Fruit fly (Drosophila melanogaster): ENCODE data around the gene CG14301.

CG14301 gene

DNA sequence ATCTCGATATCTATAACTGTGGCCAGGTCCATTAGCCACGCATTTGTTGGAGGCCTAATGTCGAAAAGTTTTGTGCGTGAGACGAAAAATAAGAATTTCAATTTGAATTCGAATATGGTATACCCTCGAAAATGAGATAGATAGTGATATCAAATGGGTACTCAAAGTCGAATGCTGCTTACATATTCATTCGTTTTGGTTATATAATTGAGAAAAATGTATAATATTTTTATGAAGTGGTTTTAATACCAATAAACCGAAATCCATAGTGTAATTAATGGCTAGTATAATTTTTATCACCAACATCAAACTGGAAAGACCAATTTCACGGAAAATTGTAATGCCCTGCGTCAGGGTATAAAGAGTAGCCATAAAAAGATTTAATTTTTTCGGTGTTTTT, 8.2 kb downstream of the CG14301 start (continued):
- TF ChIP-seq oc (tag; optimal IDR thresholded peaks at IDR 0.05) (peak; percentile 6), CG32767 (GFP tag; IDR thresholded peaks at IDR 0.05) (no peak), CG2712 (tag; optimal IDR thresholded peaks at IDR 0.05) (no peak), CG8359 (GFP tag; optimal IDR thresholded peaks at IDR 0.05; ENCODE audit: borderline replicate concordance) (no peak), CG11504 (tag; optimal IDR thresholded peaks at IDR 0.05) (peak; percentile 57)

DNA sequence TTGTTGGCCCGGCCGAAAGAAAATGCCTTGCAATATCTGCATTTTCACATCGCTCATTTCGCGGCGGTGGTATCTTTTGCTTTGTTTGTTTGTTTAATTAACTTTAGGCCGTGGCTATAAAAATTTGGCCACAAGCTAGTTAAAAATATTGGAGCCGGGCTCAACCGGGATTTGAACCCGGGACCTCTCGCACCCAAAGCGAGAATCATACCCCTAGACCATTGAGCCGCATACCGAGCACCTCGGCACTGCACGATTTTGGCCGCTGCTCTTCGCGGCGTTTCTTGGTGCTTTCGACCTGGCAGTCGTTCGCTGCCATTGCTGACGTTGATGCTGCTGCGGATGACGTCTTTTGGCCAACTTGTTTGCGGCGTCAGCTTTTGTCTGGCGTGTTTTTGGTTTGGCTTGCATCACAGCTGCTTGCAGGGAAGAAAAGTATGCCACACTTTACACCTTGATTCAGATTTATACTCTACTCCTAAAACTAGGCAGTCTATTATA, 12.9 kb downstream of the CG14301 start:
- TF ChIP-seq Adf1 (GFP tag; IDR thresholded peaks at IDR 0.05): 0 out of 2 replicates have a peak, but pooled peaks have one; percentile 27
- TF ChIP-seq amos (GFP tag; IDR thresholded peaks at IDR 0.05; ENCODE audit: partially characterized antibody): peak; percentile 55; the same call in 1 of the 2 replicates
- TF ChIP-seq CG14860 (GFP tag; IDR thresholded peaks at IDR 0.05; ENCODE audit: partially characterized antibody): peak; percentile 70
- TF ChIP-seq CTCF (GFP tag; optimal IDR thresholded peaks at IDR 0.05): peak; percentile 66
- no peak for TF ChIP-seq CG16815 (GFP tag; optimal IDR thresholded peaks at IDR 0.05)
- no peak for TF ChIP-seq CG10979 (tag; optimal IDR thresholded peaks at IDR 0.05)
- TF ChIP-seq hb (GFP tag; IDR thresholded peaks at IDR 0.05; ENCODE audit: partially characterized antibody): peak; percentile 54; the same call in 2 of the 3 replicates
- TF ChIP-seq knrl (GFP tag; IDR thresholded peaks at IDR 0.05; ENCODE audit: partially characterized antibody): peak; percentile 44
- peak; percentile 34 for TF ChIP-seq Atf3 (GFP tag; optimal IDR thresholded peaks at IDR 0.05)
- peak; percentile 40; the same call in 2 of the 3 replicates for TF ChIP-seq CG16813 (GFP tag; IDR thresholded peaks at IDR 0.05; ENCODE audit: partially characterized antibody)
- TF ChIP-seq nom (GFP tag; optimal IDR thresholded peaks at IDR 0.05): peak; percentile 12
- TF ChIP-seq Opbp (GFP tag; IDR thresholded peaks at IDR 0.05; ENCODE audit: partially characterized antibody): peak; percentile 66; the same call in 2 of the 3 replicates
- no peak for TF ChIP-seq CG12942 (GFP tag; optimal IDR thresholded peaks at IDR 0.05)
- TF ChIP-seq CG14014 (GFP tag; IDR thresholded peaks at IDR 0.05): 0 out of 2 replicates have a peak, but pooled peaks have one; percentile 8
- TF ChIP-seq CG13287 (GFP tag; IDR thresholded peaks at IDR 0.05; ENCODE audit: partially characterized antibody): peak; percentile 43; the same call in 1 of the 2 replicates
- TF ChIP-seq Sry-δ (GFP tag; optimal IDR thresholded peaks at IDR 0.05): no peak
- TF ChIP-seq CG42726 (GFP tag; IDR thresholded peaks at IDR 0.05; ENCODE audit: partially characterized antibody): 0 out of 2 replicates have a peak, but pooled peaks have one; percentile 21
- peak in 1 of 2 experiments; percentile 62 for TF ChIP-seq Hr78 (GFP tag; optimal IDR thresholded peaks at IDR 0.05)
- TF ChIP-seq CG12769 (tag; optimal IDR thresholded peaks at IDR 0.05): peak; percentile 59
- TF ChIP-seq CG6175 (GFP tag; IDR thresholded peaks at IDR 0.05): peak; percentile 43; the same call in 1 of the 3 replicates
- TF ChIP-seq Dll (GFP tag; IDR thresholded peaks at IDR 0.05; ENCODE audit: partially characterized antibody): peak; percentile 60; the same call in 3 of the 4 replicates
- peak; percentile 74 for TF ChIP-seq ato (GFP tag; IDR thresholded peaks at IDR 0.05; ENCODE audit: partially characterized antibody)
- peak; percentile 78 for TF ChIP-seq HLH4C (GFP tag; IDR thresholded peaks at IDR 0.05; ENCODE audit: partially characterized antibody)
- TF ChIP-seq CG5180 (GFP tag; optimal IDR thresholded peaks at IDR 0.05): peak; percentile 57
- peak; percentile 98 for TF ChIP-seq Bdp1 (GFP tag; optimal IDR thresholded peaks at IDR 0.05)
- peak; percentile 61 for TF ChIP-seq Bgb (GFP tag; IDR thresholded peaks at IDR 0.05; ENCODE audit: partially characterized antibody)
- no peak for TF ChIP-seq vnd (GFP tag; IDR thresholded peaks at IDR 0.05; ENCODE audit: partially characterized antibody)
- peak; percentile 89 for TF ChIP-seq sens (GFP tag)
- peak in 1 of 2 experiments; percentile 47 for TF ChIP-seq Pdp1 (GFP tag; optimal IDR thresholded peaks at IDR 0.05)
- peak; percentile 56; the same call in 2 of the 3 replicates for TF ChIP-seq CG7963 (GFP tag; IDR thresholded peaks at IDR 0.05; ENCODE audit: partially characterized antibody)
- peak; percentile 81 for TF ChIP-seq CG6791 (GFP tag; IDR thresholded peaks at IDR 0.05; ENCODE audit: partially characterized antibody)
- TF ChIP-seq gce (GFP tag; IDR thresholded peaks at IDR 0.05): peak; percentile 36; the same call in 1 of the 3 replicates
- peak; percentile 65; the same call in 1 of the 2 replicates for TF ChIP-seq Awh (GFP tag; IDR thresholded peaks at IDR 0.05)
- TF ChIP-seq sna (GFP tag; IDR thresholded peaks at IDR 0.05; ENCODE audit: partially characterized antibody): peak; percentile 60; the same call in 1 of the 2 replicates
- TF ChIP-seq Trl (optimal IDR thresholded peaks at IDR 0.05): no peak
- no peak for TF ChIP-seq Trl (GFP tag; optimal IDR thresholded peaks at IDR 0.05)
- TF ChIP-seq Scr (GFP tag; IDR thresholded peaks at IDR 0.05; ENCODE audit: partially characterized antibody): peak; percentile 57; the same call in 1 of the 2 replicates
- TF ChIP-seq Dbx (GFP tag; IDR thresholded peaks at IDR 0.05): no peak
- no peak for TF ChIP-seq CG10147 (GFP tag; optimal IDR thresholded peaks at IDR 0.05)
- peak; percentile 62 for TF ChIP-seq nerfin-2 (GFP tag; IDR thresholded peaks at IDR 0.05; ENCODE audit: partially characterized antibody)
